Worm (Caenorhabditis elegans): ENCODE results near the gene Y58A7A.3.

Y58A7A.3 gene

DNA sequence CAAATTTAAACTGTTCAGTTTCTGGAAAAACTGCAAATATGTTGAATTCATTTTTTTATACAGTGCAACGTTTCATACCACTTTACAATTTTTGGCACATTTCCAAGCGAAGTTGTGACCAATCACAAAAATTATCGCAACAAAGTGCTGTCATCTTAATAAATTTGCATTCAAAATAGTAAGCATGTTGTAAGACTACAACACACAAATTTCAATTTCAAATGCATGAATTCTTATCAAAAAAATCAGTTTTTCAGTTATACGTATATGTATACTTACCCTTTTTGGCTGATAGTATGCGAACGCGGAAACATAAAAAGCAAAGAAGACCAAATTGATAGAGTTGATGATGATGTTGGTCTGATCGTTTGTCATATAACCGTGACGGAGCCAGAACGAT lies 50.5 kb downstream of the Y58A7A.3 start:
- TF ChIP-seq fos-1 (tag; optimal IDR thresholded peaks at IDR 0.05) (peak; percentile 97), sma-9 (GFP tag; optimal IDR thresholded peaks at IDR 0.05) (peak; percentile 29), sma-9 (tag; optimal IDR thresholded peaks at IDR 0.05) (no peak), F13H6.1 (tag; optimal IDR thresholded peaks at IDR 0.05) (peak; percentile 13), crh-2 (tag; optimal IDR thresholded peaks at IDR 0.05) (peak; percentile 44), C34F6.9 (tag; optimal IDR thresholded peaks at IDR 0.05) (no peak)

Data from whole organism, L2 larva.